Worm (Caenorhabditis elegans): ENCODE results near the gene T28F3.11.

The T28F3.11 gene

DNA sequence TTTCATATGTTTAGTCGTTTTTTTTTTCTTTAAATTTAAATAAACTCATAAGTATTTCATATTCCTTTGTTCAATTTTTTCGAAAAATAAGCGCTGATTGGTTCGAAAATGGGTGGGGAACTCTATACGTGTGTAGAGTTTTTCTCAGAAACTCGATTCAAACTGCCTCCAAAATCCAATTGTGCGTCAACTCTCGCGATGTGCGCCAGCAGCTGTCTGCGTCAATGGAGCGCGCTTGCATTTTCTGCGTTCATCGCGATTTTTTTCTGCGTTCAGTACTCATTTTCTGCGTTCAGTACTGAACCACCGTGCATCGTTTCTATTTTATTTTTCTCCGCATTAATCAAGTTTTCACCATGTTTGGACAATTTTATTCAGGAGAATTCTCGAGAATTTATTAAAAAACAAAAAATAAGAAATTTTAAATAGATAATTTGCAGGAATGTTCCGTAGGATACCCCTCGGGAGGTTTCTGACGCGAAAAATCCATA, 41.7 kb downstream of the T28F3.11 start, which contains the start of gene eelo-2:
TSS of gene eelo-2 (plus strand) at position 441 of the 491 bp plus-strand sequence.
- TF ChIP-seq hlh-13 (GFP tag; optimal IDR thresholded peaks at IDR 0.05) (no peak), mec-3 (tag; optimal IDR thresholded peaks at IDR 0.05; ENCODE audit: borderline replicate concordance) (no peak), F13H6.1 (tag; optimal IDR thresholded peaks at IDR 0.05) (peak; percentile 35), Y22D7AL.16 (tag; optimal IDR thresholded peaks at IDR 0.05) (peak; percentile 10), hlh-6 (tag; optimal IDR thresholded peaks at IDR 0.05) (no peak), unc-42 (tag; optimal IDR thresholded peaks at IDR 0.05) (peak; percentile 89), pha-2 (tag; optimal IDR thresholded peaks at IDR 0.05) (no peak), sox-4 (tag; optimal IDR thresholded peaks at IDR 0.05) (no peak), zip-5 (tag; optimal IDR thresholded peaks at IDR 0.05) (no peak), lin-11 (tag; optimal IDR thresholded peaks at IDR 0.05) (no peak), pax-1 (tag; optimal IDR thresholded peaks at IDR 0.05) (peak; percentile 61), ceh-14 (tag; optimal IDR thresholded peaks at IDR 0.05) (peak; percentile 49), fkh-10 (GFP tag; optimal IDR thresholded peaks at IDR 0.05) (peak; percentile 57), eyg-1 (tag; optimal IDR thresholded peaks at IDR 0.05) (no peak), ceh-2 (tag; optimal IDR thresholded peaks at IDR 0.05) (peak; percentile 49), fkh-6 (tag; optimal IDR thresholded peaks at IDR 0.05) (peak; percentile 9), ceh-22 (tag; optimal IDR thresholded peaks at IDR 0.05) (no peak), pros-1 (tag; optimal IDR thresholded peaks at IDR 0.05) (peak; percentile 92), ceh-31 (tag; optimal IDR thresholded peaks at IDR 0.05) (peak; percentile 86), ceh-24 (tag; optimal IDR thresholded peaks at IDR 0.05) (no peak), ceh-6 (GFP tag; optimal IDR thresholded peaks at IDR 0.05) (peak; percentile 53), K09A11.1 (tag; optimal IDR thresholded peaks at IDR 0.05; ENCODE audit: insufficient read depth) (peak; percentile 40), C38D4.7 (GFP tag; optimal IDR thresholded peaks at IDR 0.05) (no peak), dmd-4 (tag; optimal IDR thresholded peaks at IDR 0.05; ENCODE audit: borderline replicate concordance) (peak; percentile 45), ceh-48 (tag; optimal IDR thresholded peaks at IDR 0.05) (peak; percentile 50), hlh-15 (tag; optimal IDR thresholded peaks at IDR 0.05) (no peak), unc-86 (tag; optimal IDR thresholded peaks at IDR 0.05) (peak; percentile 63), unc-3 (GFP tag; conservative IDR thresholded peaks at IDR 0.05) (peak; percentile 37; the same call in 1 of the 2 replicates), unc-3 (tag; optimal IDR thresholded peaks at IDR 0.05) (peak; percentile 30), ceh-19 (GFP tag; optimal IDR thresholded peaks at IDR 0.05) (peak; percentile 6), ceh-9 (tag; optimal IDR thresholded peaks at IDR 0.05) (no peak), ets-4 (tag; optimal IDR thresholded peaks at IDR 0.05) (peak; percentile 69), hlh-8 (tag; optimal IDR thresholded peaks at IDR 0.05) (peak; percentile 20), tbx-7 (tag; optimal IDR thresholded peaks at IDR 0.05) (no peak), rnt-1 (tag; optimal IDR thresholded peaks at IDR 0.05) (peak; percentile 68), ttx-3 (tag; optimal IDR thresholded peaks at IDR 0.05) (peak; percentile 6), ceh-30 (tag; optimal IDR thresholded peaks at IDR 0.05) (peak; percentile 99), sdc-2 (tag; optimal IDR thresholded peaks at IDR 0.05) (peak; percentile 46), hlh-30 (tag; optimal IDR thresholded peaks at IDR 0.05; ENCODE audit: insufficient read depth) (peak; percentile 60), elt-4 (tag; optimal IDR thresholded peaks at IDR 0.05) (no peak), ceh-45 (GFP tag; IDR thresholded peaks at IDR 0.05) (no peak), ztf-16 (tag; optimal IDR thresholded peaks at IDR 0.05) (peak; percentile 69), pha-4 (tag; optimal IDR thresholded peaks at IDR 0.05) (no peak), pqm-1 (tag; optimal IDR thresholded peaks at IDR 0.05) (peak; percentile 84), nhr-11 (tag; optimal IDR thresholded peaks at IDR 0.05) (no peak), T23F11.4 (GFP tag; optimal IDR thresholded peaks at IDR 0.05) (no peak), C08G9.2 (tag; optimal IDR thresholded peaks at IDR 0.05) (peak; percentile 46), elt-2 (tag; optimal IDR thresholded peaks at IDR 0.05) (peak; percentile 72), gmeb-2 (tag; optimal IDR thresholded peaks at IDR 0.05) (peak; percentile 54), npax-4 (tag; optimal IDR thresholded peaks at IDR 0.05) (no peak), madf-2 (tag; optimal IDR thresholded peaks at IDR 0.05) (peak; percentile 33), K02D7.2 (tag; optimal IDR thresholded peaks at IDR 0.05) (no peak), sox-2 (GFP tag; IDR thresholded peaks at IDR 0.05) (0 out of 2 replicates have a peak, but pooled peaks have one; percentile 34)
